Worm (Caenorhabditis elegans): ENCODE data around the gene C47E8.3.

The C47E8.3 gene

DNA sequence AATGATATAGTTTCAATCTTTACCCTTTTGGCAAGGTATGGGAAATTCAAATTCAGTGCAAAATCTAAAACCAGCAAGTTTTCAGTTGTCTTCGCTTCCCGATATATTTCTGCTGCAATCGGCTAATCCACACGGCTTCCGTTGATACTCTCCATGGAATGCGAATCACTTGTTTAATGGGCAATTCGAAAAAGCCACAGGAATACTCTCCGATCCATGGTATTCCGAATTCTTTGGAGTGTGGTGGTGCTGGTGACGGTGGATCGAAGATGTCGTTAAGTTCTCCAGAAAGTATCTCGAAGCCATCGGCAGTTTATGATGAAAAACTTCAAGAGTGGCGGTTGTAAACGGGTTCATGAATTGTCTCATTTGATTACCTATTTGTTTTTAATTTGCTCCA, 3.2 kb downstream of the C47E8.3 start:
- TF ChIP-seq ceh-14 (tag; optimal IDR thresholded peaks at IDR 0.05) (no peak), ets-4 (tag; optimal IDR thresholded peaks at IDR 0.05) (no peak), eyg-1 (tag; optimal IDR thresholded peaks at IDR 0.05) (no peak), dmd-4 (tag; optimal IDR thresholded peaks at IDR 0.05; ENCODE audit: borderline replicate concordance) (no peak), ceh-18 (tag; optimal IDR thresholded peaks at IDR 0.05) (no peak), elt-2 (tag; optimal IDR thresholded peaks at IDR 0.05) (no peak), unc-86 (tag; optimal IDR thresholded peaks at IDR 0.05) (no peak), sox-4 (tag; optimal IDR thresholded peaks at IDR 0.05) (no peak), ceh-22 (tag; optimal IDR thresholded peaks at IDR 0.05) (no peak), ceh-9 (tag; optimal IDR thresholded peaks at IDR 0.05) (no peak), ceh-34 (tag; optimal IDR thresholded peaks at IDR 0.05) (no peak), syd-9 (tag; optimal IDR thresholded peaks at IDR 0.05) (no peak), pat-9 (tag; optimal IDR thresholded peaks at IDR 0.05) (no peak), ceh-2 (tag; optimal IDR thresholded peaks at IDR 0.05) (no peak), hlh-13 (GFP tag; optimal IDR thresholded peaks at IDR 0.05) (no peak), npax-4 (tag; optimal IDR thresholded peaks at IDR 0.05) (no peak), K02D7.2 (tag; optimal IDR thresholded peaks at IDR 0.05) (no peak), ceh-48 (tag; optimal IDR thresholded peaks at IDR 0.05) (no peak), tbx-7 (tag; optimal IDR thresholded peaks at IDR 0.05) (no peak)

DNA sequence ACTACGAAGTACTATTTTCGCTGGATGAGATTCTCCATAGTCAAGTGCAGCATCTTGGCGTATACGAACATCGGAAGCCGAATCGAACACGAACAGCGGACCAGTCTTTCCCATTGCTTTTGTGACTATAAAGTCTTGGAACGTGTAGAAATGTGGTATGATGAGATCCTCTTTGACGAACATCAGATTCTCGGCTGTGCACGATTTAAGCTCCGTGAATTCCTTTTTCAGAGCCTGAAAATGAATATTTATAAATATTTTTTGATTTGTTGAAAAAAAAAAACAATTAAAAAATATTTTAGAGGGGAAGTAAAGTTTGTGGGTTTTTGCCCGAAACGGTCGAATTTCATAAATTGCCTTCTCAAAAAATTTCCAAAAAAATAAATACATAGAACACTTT, 3.8 kb downstream of the C47E8.3 start:
- TF ChIP-seq che-1 (tag; optimal IDR thresholded peaks at IDR 0.05) (no peak), fkh-10 (GFP tag; optimal IDR thresholded peaks at IDR 0.05) (no peak), Y22D7AL.16 (tag; optimal IDR thresholded peaks at IDR 0.05) (no peak), ttx-3 (tag; optimal IDR thresholded peaks at IDR 0.05) (no peak), zip-5 (tag; optimal IDR thresholded peaks at IDR 0.05) (no peak), hlh-13 (GFP tag; optimal IDR thresholded peaks at IDR 0.05) (no peak), rnt-1 (tag; optimal IDR thresholded peaks at IDR 0.05) (no peak), nfya-1 (tag; optimal IDR thresholded peaks at IDR 0.05) (no peak)

DNA sequence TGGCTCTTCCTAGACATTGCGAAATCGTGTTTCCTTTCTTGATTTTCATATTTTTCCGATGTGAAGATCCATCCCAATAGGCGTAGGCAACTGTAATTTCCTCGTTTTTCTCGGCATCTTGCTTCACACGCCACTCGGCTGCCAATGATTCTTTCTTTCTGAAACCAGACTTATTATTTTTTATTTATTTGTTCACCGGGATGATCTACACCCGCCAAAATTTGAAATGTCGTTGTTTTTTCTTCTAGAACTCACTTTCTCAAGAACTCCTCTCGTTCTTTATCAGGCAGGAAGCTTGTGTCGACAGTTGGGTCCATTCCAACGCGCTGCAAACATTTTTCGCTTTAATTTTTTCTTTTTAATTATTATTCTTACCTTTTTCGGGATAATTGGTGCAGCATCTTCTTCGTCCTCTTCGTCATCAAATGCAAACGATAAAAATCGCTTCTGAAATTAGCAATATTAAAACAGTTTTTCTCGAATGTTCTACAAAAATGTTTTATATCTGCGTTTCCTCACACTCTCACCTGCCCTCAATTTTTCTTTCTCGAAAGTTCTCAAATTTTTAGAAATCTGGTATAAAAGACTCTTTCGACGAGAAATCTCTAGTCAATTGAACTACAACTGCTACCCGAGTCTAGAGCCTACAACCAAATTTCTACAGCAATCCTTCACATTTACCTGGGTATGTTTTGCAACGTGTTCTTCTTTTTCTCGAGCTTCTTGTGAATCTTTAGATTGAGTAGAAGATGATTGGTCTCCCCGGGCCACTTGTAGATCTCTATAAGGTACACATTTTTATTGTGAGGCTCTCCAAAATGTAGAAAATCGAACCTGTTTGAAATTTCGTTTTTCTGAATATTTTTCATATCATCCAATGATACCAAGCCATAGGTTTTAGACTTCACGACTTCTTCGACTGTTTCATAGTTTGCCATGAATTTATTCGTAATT, 4.5 kb downstream of the C47E8.3 start, which contains the start of gene hsp-90:
Gene hsp-90 (plus strand): TSS at position 560 of the 954 bp plus-strand sequence.
- TF ChIP-seq ttx-3 (tag; optimal IDR thresholded peaks at IDR 0.05), result no peak
- no peak for TF ChIP-seq ama-1 (optimal IDR thresholded peaks at IDR 0.05)
- TF ChIP-seq C08G9.2 (tag; optimal IDR thresholded peaks at IDR 0.05), result no peak
- TF ChIP-seq gmeb-2 (tag; optimal IDR thresholded peaks at IDR 0.05), result no peak
- no peak for TF ChIP-seq syd-9 (tag; optimal IDR thresholded peaks at IDR 0.05)
- TF ChIP-seq pha-2 (tag; optimal IDR thresholded peaks at IDR 0.05), result no peak
- TF ChIP-seq pax-1 (tag; optimal IDR thresholded peaks at IDR 0.05), result no peak
- no peak for TF ChIP-seq ahr-1 (tag; optimal IDR thresholded peaks at IDR 0.05)
- no peak for TF ChIP-seq ceh-22 (tag; optimal IDR thresholded peaks at IDR 0.05)
- no peak for TF ChIP-seq ceh-9 (tag; optimal IDR thresholded peaks at IDR 0.05)
- TF ChIP-seq ceh-31 (tag; optimal IDR thresholded peaks at IDR 0.05), result no peak

DNA sequence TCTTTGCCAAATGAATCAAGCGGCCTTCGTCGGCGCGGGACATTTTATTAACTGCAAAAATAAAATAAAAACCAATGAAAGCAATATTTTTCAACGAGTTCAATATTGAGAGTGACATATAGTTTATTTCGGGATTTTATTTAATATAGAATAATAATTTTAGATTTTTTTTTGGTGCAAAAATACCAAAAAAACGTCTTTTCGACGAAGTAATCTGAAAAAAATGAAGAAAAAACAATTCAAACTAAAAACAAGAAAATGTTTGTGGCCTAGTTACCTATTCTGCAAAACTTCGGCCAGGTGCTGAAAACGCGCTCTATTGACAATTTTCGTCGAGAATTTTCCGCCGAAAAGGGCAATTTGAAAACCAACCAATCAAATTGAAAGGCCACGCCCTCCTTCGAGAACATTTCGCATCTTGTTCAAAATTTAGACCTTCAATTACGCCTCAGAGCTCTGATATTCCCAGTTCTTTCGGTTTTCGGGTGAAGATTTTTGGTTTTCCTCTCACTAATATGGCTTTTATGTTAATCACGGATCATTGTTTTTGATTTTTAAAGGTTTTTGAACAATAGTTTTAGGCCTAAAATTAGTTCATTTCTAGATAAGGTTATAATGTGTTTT, 5.4 kb downstream of the C47E8.3 start, which contains the start of gene C47E8.4:
Gene C47E8.4 (minus strand): TSS at position 51 of the 624 bp plus-strand sequence.
- peak; percentile 88 for TF ChIP-seq F13H6.1 (tag; optimal IDR thresholded peaks at IDR 0.05)
- TF ChIP-seq dve-1 (tag; optimal IDR thresholded peaks at IDR 0.05), result peak; percentile 93
- TF ChIP-seq elt-4 (tag; optimal IDR thresholded peaks at IDR 0.05), result no peak
- no peak for TF ChIP-seq madf-2 (tag; optimal IDR thresholded peaks at IDR 0.05)
- no peak for TF ChIP-seq sox-4 (tag; optimal IDR thresholded peaks at IDR 0.05)
- TF ChIP-seq ceh-9 (tag; optimal IDR thresholded peaks at IDR 0.05), result no peak
- peak; percentile 83 for TF ChIP-seq mec-3 (tag; optimal IDR thresholded peaks at IDR 0.05; ENCODE audit: borderline replicate concordance)
- TF ChIP-seq pha-2 (tag; optimal IDR thresholded peaks at IDR 0.05), result peak; percentile 52
- TF ChIP-seq sdc-2 (tag; optimal IDR thresholded peaks at IDR 0.05), result peak; percentile 64
- TF ChIP-seq syd-9 (tag; optimal IDR thresholded peaks at IDR 0.05), result peak; percentile 53
- TF ChIP-seq hlh-15 (tag; optimal IDR thresholded peaks at IDR 0.05), result no peak
- peak; percentile 96 for TF ChIP-seq ceh-2 (tag; optimal IDR thresholded peaks at IDR 0.05)
- 0 out of 2 replicates have a peak, but pooled peaks have one; percentile 17 for TF ChIP-seq unc-3 (GFP tag; conservative IDR thresholded peaks at IDR 0.05)
- TF ChIP-seq unc-3 (tag; optimal IDR thresholded peaks at IDR 0.05), result peak; percentile 72
- peak; percentile 82 for TF ChIP-seq unc-86 (tag; optimal IDR thresholded peaks at IDR 0.05)
- no peak for TF ChIP-seq ama-1 (optimal IDR thresholded peaks at IDR 0.05)
- peak; percentile 87 for TF ChIP-seq pax-1 (tag; optimal IDR thresholded peaks at IDR 0.05)
- TF ChIP-seq tbx-7 (tag; optimal IDR thresholded peaks at IDR 0.05), result peak; percentile 95
- TF ChIP-seq T23F11.4 (GFP tag; optimal IDR thresholded peaks at IDR 0.05), result no peak
- peak; percentile 86 for TF ChIP-seq ceh-14 (tag; optimal IDR thresholded peaks at IDR 0.05)
- TF ChIP-seq hlh-30 (tag; optimal IDR thresholded peaks at IDR 0.05; ENCODE audit: insufficient read depth), result peak; percentile 33
- TF ChIP-seq ets-4 (tag; optimal IDR thresholded peaks at IDR 0.05), result peak; percentile 94
